Fruit fly (Drosophila melanogaster) whole organism, embryonic: ENCODE data around the gene Pdfr.
A peak's percentile ranks its signal among the peaks of the same experiment; 100 is the strongest.

ENCODE experiments used
- Blimp-1 ChIP-seq: fragments of 200-800 bp; sonication (Bioruptor generic); optimal IDR thresholded peaks from 3 replicates; lab custom pipeline; 2018; ENCODE audit warnings: missing biosample characterization, missing genetic modification characterization, mild to moderate bottlenecking, moderate library complexity, missing genetic modification reagents
- CG10543 ChIP-seq: fragments of 200-800 bp; sonication (Bioruptor generic); optimal IDR thresholded peaks from 3 replicates; lab custom pipeline; 2017; ENCODE audit warnings: missing biosample characterization, mild to moderate bottlenecking, missing genetic modification characterization, moderate library complexity
- CG10654 ChIP-seq: fragments of 200-800 bp; sonication (Bioruptor generic); optimal IDR thresholded peaks from 2 replicates; lab custom pipeline; 2016; ENCODE audit warnings: missing biosample characterization, missing genetic modification characterization
- CG11504 ChIP-seq: fragments of 200-800 bp; sonication (Bioruptor generic); optimal IDR thresholded peaks from 3 replicates; lab custom pipeline; 2019; ENCODE audit warnings: missing biosample characterization, mild to moderate bottlenecking, missing genetic modification characterization, moderate library complexity
- CG11696 ChIP-seq: fragments of 200-800 bp; sonication (Bioruptor generic); IDR thresholded peaks from 2 replicates; pipeline ENCODE4 v1.3.6; 2022; ENCODE audit warnings: missing biosample characterization, missing genetic modification characterization
- CG12744 ChIP-seq: fragments of 200-800 bp; sonication (Bioruptor generic); optimal IDR thresholded peaks from 2 replicates; lab custom pipeline; 2016; ENCODE audit warnings: missing biosample characterization, missing genetic modification characterization
- CG12942 ChIP-seq: fragments of 200-800 bp; sonication (Bioruptor generic); optimal IDR thresholded peaks from 3 replicates; lab custom pipeline; 2016; ENCODE audit warnings: missing biosample characterization, missing genetic modification characterization
- CG13296 ChIP-seq: fragments of 200-800 bp; sonication (Bioruptor generic); optimal IDR thresholded peaks from 3 replicates; lab custom pipeline; 2018; ENCODE audit warnings: missing biosample characterization, mild to moderate bottlenecking, missing genetic modification characterization
- CG15011 ChIP-seq: fragments of 200-800 bp; sonication (Bioruptor generic); optimal IDR thresholded peaks from 3 replicates; lab custom pipeline; 2018; ENCODE audit warnings: missing biosample characterization, mild to moderate bottlenecking, missing genetic modification characterization
- CG16813 ChIP-seq: fragments of 200-800 bp; sonication (Bioruptor generic); IDR thresholded peaks from 3 replicates; pipeline ENCODE4 v1.3.6; 2022; ENCODE audit warnings: missing biosample characterization, missing genetic modification characterization; ENCODE audit not compliant: partially characterized antibody
- CG17612 ChIP-seq: fragments of 200-800 bp; sonication (Bioruptor generic); IDR thresholded peaks from 2 replicates; pipeline ENCODE4 v1.3.6; 2022; ENCODE audit warnings: missing biosample characterization, missing genetic modification characterization
- CG18599 ChIP-seq: fragments of 200-800 bp; sonication (Bioruptor generic); optimal IDR thresholded peaks from 3 replicates; lab custom pipeline; 2017; ENCODE audit warnings: missing biosample characterization, missing genetic modification characterization, mild to moderate bottlenecking, moderate library complexity, missing genetic modification reagents
- CG4820 ChIP-seq: fragments of 200-800 bp; sonication (Bioruptor generic); optimal IDR thresholded peaks from 3 replicates; lab custom pipeline; 2016; ENCODE audit warnings: missing biosample characterization, missing genetic modification characterization
- Doc3 ChIP-seq: fragments of 200-800 bp; sonication (Bioruptor generic); IDR thresholded peaks from 3 replicates; pipeline ENCODE4 v1.3.6; 2022; ENCODE audit warnings: missing biosample characterization, missing genetic modification characterization; ENCODE audit not compliant: partially characterized antibody
- Drgx ChIP-seq: fragments of 200-800 bp; sonication (Bioruptor generic); IDR thresholded peaks from 2 replicates; pipeline ENCODE4 v1.3.6; 2022; ENCODE audit warnings: missing biosample characterization, missing genetic modification characterization
- E2f2 ChIP-seq: fragments of 200-800 bp; sonication (Bioruptor generic); IDR thresholded peaks from 2 replicates; pipeline ENCODE4 v1.3.6; 2022; ENCODE audit warnings: missing biosample characterization, missing genetic modification characterization
- Ets65A ChIP-seq: fragments of 200-800 bp; sonication (Bioruptor generic); peaks from one replicate; lab custom pipeline; 2016; ENCODE audit warnings: missing biosample characterization, missing genetic modification characterization
- Fer3 ChIP-seq: fragments of 200-800 bp; sonication (Bioruptor generic); optimal IDR thresholded peaks from 2 replicates; lab custom pipeline; 2018; ENCODE audit warnings: missing biosample characterization, mild to moderate bottlenecking, missing genetic modification characterization, moderate library complexity
- HmgD ChIP-seq: fragments of 200-800 bp; sonication (Bioruptor generic); optimal IDR thresholded peaks from 3 replicates; lab custom pipeline; 2016; ENCODE audit warnings: missing biosample characterization, missing genetic modification characterization
- Hr39 ChIP-seq: fragments of >200 bp; optimal IDR thresholded peaks from 2 replicates; lab custom pipeline; 2017
- Jarid2 ChIP-seq: fragments of 200-800 bp; sonication (Bioruptor generic); optimal IDR thresholded peaks from 3 replicates; lab custom pipeline; 2017; ENCODE audit warnings: mild to moderate bottlenecking, missing biosample characterization, missing genetic modification reagents, missing genetic modification characterization
- Myb ChIP-seq: fragments of 200-800 bp; sonication (Bioruptor generic); optimal IDR thresholded peaks from 2 replicates; lab custom pipeline; 2016; ENCODE audit warnings: missing biosample characterization, missing genetic modification characterization
- Ptx1 ChIP-seq: fragments of 200-800 bp; sonication (Bioruptor generic); IDR thresholded peaks from 2 replicates; pipeline ENCODE4 v1.3.6; 2022; ENCODE audit warnings: missing biosample characterization, missing genetic modification characterization
- Scr ChIP-seq: fragments of 200-800 bp; sonication (Bioruptor generic); IDR thresholded peaks from 2 replicates; pipeline ENCODE4 v1.3.6; 2022; ENCODE audit warnings: missing biosample characterization, missing genetic modification characterization; ENCODE audit not compliant: partially characterized antibody
- Sin3A ChIP-seq: fragments of >200 bp; optimal IDR thresholded peaks from 2 replicates; lab custom pipeline; 2018
- Six4 ChIP-seq: fragments of 200-800 bp; sonication (Bioruptor generic); optimal IDR thresholded peaks from 2 replicates; lab custom pipeline; 2016; ENCODE audit warnings: missing biosample characterization, missing genetic modification characterization
- ash1 ChIP-seq: fragments of 200-800 bp; sonication (Bioruptor generic); optimal IDR thresholded peaks from 2 replicates; lab custom pipeline; 2018; ENCODE audit warnings: missing biosample characterization, mild to moderate bottlenecking, missing genetic modification characterization
- dysf ChIP-seq: fragments of 200-800 bp; sonication (Bioruptor generic); IDR thresholded peaks from 3 replicates; pipeline ENCODE4 v1.3.6; 2022; ENCODE audit warnings: missing biosample characterization, missing genetic modification characterization
- emc ChIP-seq: fragments of 200-800 bp; sonication (Bioruptor generic); optimal IDR thresholded peaks from 2 replicates; lab custom pipeline; 2016; ENCODE audit warnings: missing biosample characterization, missing genetic modification characterization
- ewg ChIP-seq: fragments of 200-800 bp; sonication (Bioruptor generic); optimal IDR thresholded peaks from 3 replicates; lab custom pipeline; 2017; ENCODE audit warnings: mild to moderate bottlenecking, missing biosample characterization, missing genetic modification reagents, missing genetic modification characterization
- inv ChIP-seq: fragments of 200-800 bp; sonication (Bioruptor generic); IDR thresholded peaks from 2 replicates; pipeline ENCODE4 v1.3.6; 2022; ENCODE audit warnings: missing biosample characterization, missing genetic modification characterization; ENCODE audit not compliant: partially characterized antibody
- lmd ChIP-seq: fragments of 200-800 bp; sonication (Bioruptor generic); IDR thresholded peaks from 2 replicates; pipeline ENCODE4 v1.3.6; 2022; ENCODE audit warnings: missing biosample characterization, missing genetic modification characterization
- otp ChIP-seq: fragments of 200-800 bp; sonication (Bioruptor generic); IDR thresholded peaks from 3 replicates; pipeline ENCODE4, ENCODE4 v1.3.6; 2022; ENCODE audit warnings: missing biosample characterization, missing genetic modification characterization
- prd ChIP-seq, 3 experiments: fragments of >200 bp in 2 of 3; fragments of 200-800 bp in 1 of 3; sonication (Bioruptor generic) in 1 of 3; optimal IDR thresholded peaks in 2 of 3; IDR thresholded peaks in 1 of 3; 2 replicates in 2 of 3; 3 replicates in 1 of 3; pipeline versions ENCODE4 v1.3.6 to Lab custom; 2017 to 2022; ENCODE audit warnings: missing biosample characterization in 1 of 3, missing genetic modification characterization in 1 of 3
- sens-2 ChIP-seq: fragments of 200-800 bp; sonication (Bioruptor generic); IDR thresholded peaks from 2 replicates; pipeline ENCODE4 v1.3.6; 2022; ENCODE audit warnings: missing biosample characterization, missing genetic modification characterization
- slbo ChIP-seq: fragments of 200-800 bp; sonication (Bioruptor generic); IDR thresholded peaks from 2 replicates; pipeline ENCODE4 v1.3.6; 2022; ENCODE audit warnings: missing biosample characterization, missing genetic modification characterization
- sna ChIP-seq: fragments of 200-800 bp; sonication (Bioruptor generic); IDR thresholded peaks from 2 replicates; pipeline ENCODE4 v1.3.6; 2022; ENCODE audit warnings: missing biosample characterization, missing genetic modification characterization; ENCODE audit not compliant: partially characterized antibody
- ttk ChIP-seq: fragments of 200-800 bp; sonication (Bioruptor generic); IDR thresholded peaks from 2 replicates; pipeline ENCODE4 v2.1.2; 2022; ENCODE audit warnings: missing biosample characterization, missing genetic modification characterization
- usp ChIP-seq: fragments of >200 bp; optimal IDR thresholded peaks from 2 replicates; lab custom pipeline; 2017; ENCODE audit warnings: missing biosample characterization, missing genetic modification characterization
- wdn ChIP-seq: fragments of 200-800 bp; sonication (Bioruptor generic); IDR thresholded peaks from 2 replicates; pipeline ENCODE4 v1.3.6; 2022; ENCODE audit warnings: missing biosample characterization, missing genetic modification characterization
- zfh1 ChIP-seq: fragments of 200-800 bp; sonication (Bioruptor generic); IDR thresholded peaks from 3 replicates; pipeline ENCODE4 v1.3.6; 2022; ENCODE audit warnings: missing biosample characterization, missing genetic modification characterization

Pdfr gene

DNA sequence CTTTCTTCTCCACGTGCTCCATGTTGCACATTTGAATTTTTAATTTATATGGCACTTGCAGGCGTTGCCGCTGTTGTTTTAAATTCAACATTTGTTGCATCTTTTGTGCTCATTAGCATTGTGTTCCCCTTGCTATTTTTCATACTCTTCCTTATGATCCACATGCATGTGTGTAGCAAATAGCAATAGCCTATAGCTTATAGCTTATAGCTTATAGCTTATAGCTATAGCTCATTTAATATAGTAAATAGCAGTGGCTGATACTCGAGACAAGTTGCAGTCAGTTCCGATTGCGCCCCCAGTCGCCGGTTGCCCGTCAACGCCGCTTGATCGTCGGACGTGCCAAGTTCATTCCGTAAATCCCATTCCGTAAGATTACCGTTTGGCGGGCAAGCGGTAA is at the start of gene Pdfr:
Gene Pdfr (plus strand): TSS at position 301 of the 400 bp plus-strand sequence.
- TF ChIP-seq Jarid2 (GFP tag; lab: Kevin White, UChicago) (no peak), Myb (no peak), lmd (GFP tag; lab: Robert Waterston, UW) (no peak), CG10654 (GFP tag; lab: Kevin White, UChicago) (no peak), CG10543 (no peak), CG12942 (GFP tag; lab: Kevin White, UChicago) (no peak), Fer3 (tag; lab: Kevin White, UChicago) (no peak), Sin3A (no peak), Doc3 (GFP tag; lab: Robert Waterston, UW) (no peak), usp (GFP tag; lab: Kevin White, UChicago) (no peak), CG18599 (no peak), ewg (GFP tag; lab: Kevin White, UChicago) (no peak), E2f2 (GFP tag; lab: Robert Waterston, UW) (no peak)

DNA sequence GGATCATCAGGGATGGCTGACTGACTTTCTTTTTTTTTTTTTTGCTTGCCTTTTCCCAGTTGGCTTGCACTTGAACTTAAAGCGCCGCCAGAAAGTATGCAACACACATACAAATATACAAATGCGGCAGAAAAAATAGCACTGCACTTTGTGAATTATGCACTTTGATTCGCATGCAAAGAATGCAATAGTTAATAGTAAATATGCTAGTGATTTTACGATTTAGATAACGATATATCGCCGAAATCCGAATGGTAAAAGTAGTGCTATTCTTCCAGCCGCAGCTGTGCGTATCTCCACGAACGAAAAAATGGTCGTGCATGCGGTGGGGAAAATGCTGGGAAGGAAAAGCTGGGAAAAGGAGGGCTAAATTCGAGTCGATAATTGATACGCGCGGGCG is 48.6 kb upstream of the Pdfr start:
- no peak for TF ChIP-seq Scr (GFP tag; lab: Robert Waterston, UW)
- TF ChIP-seq dysf (GFP tag; lab: Robert Waterston, UW), result 0 out of 3 replicates have a peak, but pooled peaks have one; percentile 18
- no peak for TF ChIP-seq prd (optimal IDR thresholded peaks at IDR 0.05; lab: Kevin White, UChicago)
- TF ChIP-seq prd (GFP tag; IDR thresholded peaks at IDR 0.05; lab: Robert Waterston, UW), result peak; percentile 39; the same call in 1 of the 3 replicates
- 0 out of 2 replicates have a peak, but pooled peaks have one; percentile 7 for TF ChIP-seq ttk (GFP tag; lab: Robert Waterston, UW)
- no peak for TF ChIP-seq sens-2
- 0 out of 2 replicates have a peak, but pooled peaks have one; percentile 20 for TF ChIP-seq slbo (GFP tag; lab: Robert Waterston, UW)
- TF ChIP-seq Ptx1 (GFP tag; lab: Robert Waterston, UW), result 0 out of 2 replicates have a peak, but pooled peaks have one; percentile 24
- peak; percentile 15 for TF ChIP-seq CG11504 (tag; lab: Kevin White, UChicago)
- TF ChIP-seq Drgx, result peak; percentile 59
- 0 out of 2 replicates have a peak, but pooled peaks have one; percentile 47 for TF ChIP-seq CG11696 (GFP tag; lab: Robert Waterston, UW)

DNA sequence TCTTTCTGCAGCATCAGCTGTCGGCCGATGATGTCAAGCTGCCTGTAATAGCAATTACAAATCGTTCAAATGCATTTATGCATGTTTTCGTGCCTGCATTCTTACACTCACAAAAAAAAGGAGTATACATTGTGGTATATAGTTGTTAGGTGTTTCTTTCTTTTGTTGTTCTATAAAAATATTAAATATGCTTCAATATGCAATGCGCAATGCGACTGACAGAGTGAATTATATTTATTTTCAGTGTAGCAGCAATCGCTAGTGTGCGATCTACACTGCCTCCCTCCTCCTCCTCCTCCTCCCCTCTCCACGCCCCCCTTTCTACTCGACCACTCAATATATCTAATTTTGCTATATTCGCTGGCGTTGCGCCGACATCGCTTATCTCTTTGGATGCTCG is 43.1 kb upstream of the Pdfr start:
- no peak for TF ChIP-seq HmgD (GFP tag; lab: Kevin White, UChicago)
- TF ChIP-seq Drgx, result peak; percentile 80
- no peak for TF ChIP-seq CG10543

DNA sequence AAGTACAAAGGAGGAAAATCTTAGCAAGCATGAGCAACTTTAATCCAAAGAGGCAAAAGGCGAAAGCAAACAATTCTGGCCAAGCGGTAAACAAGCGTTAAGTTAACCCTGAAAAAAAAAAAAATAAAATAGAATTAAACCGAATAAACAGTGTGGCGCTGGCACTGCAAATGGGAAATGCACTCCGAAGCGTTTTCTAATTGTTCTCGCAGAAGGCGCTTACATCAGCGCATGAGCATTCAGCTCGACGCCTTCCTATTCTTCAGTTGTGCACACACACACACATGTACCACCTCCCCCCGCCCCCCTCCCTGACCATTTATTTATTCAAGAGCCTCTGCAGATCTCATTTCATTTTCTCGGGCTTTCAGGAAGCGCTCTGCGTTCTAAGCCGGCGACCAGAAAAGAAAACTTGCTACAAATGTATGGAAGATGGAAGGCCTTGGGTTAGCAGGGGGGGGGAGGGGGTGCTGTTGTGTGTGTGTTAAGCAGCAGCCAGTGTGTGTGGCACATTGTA is 40.7 kb upstream of the Pdfr start:
- TF ChIP-seq Ets65A (GFP tag; lab: Kevin White, UChicago) (peak; percentile 40), CG12744 (no peak), emc (no peak), Six4 (GFP tag; lab: Kevin White, UChicago) (no peak), CG17612 (GFP tag; lab: Robert Waterston, UW) (no peak), zfh1 (no peak), Blimp-1 (GFP tag; lab: Kevin White, UChicago) (no peak), sna (GFP tag; lab: Robert Waterston, UW) (no peak), CG16813 (GFP tag; lab: Robert Waterston, UW) (no peak), otp (GFP tag; lab: Robert Waterston, UW) (no peak), inv (GFP tag; lab: Robert Waterston, UW) (no peak), CG4820 (no peak), ash1 (no peak), wdn (no peak), CG13296 (GFP tag; lab: Kevin White, UChicago) (no peak), Hr39 (peak; percentile 61), CG15011 (GFP tag; lab: Kevin White, UChicago) (no peak)
